Worm (Caenorhabditis elegans) whole organism, mixed stage, embryonic: ENCODE results near the gene C24A3.2.

ENCODE experiments used
- M03D4.4 ChIP-seq: sonication (generic microtip); optimal IDR thresholded peaks from 2 replicates; lab custom pipeline; 2017; ENCODE audit warnings: mild to moderate bottlenecking, missing genetic modification characterization, missing compliant biosample characterization
- bed-3 ChIP-seq: fragments of 200-800 bp; sonication (Bioruptor generic); optimal IDR thresholded peaks from 3 replicates; lab custom pipeline; 2018; ENCODE audit warnings: mild to moderate bottlenecking, missing genetic modification characterization, moderate library complexity, missing compliant biosample characterization
- blmp-1 ChIP-seq: fragments of 150-350 bp; optimal IDR thresholded peaks from 2 replicates; lab custom pipeline; 2014; ENCODE audit warnings: missing biosample characterization, missing genetic modification characterization
- ceh-39 ChIP-seq: fragments of 150-350 bp; optimal IDR thresholded peaks from 2 replicates; lab custom pipeline; 2014; ENCODE audit warnings: missing biosample characterization, missing genetic modification characterization
- ceh-43 ChIP-seq: fragments of 200-800 bp; sonication (Bioruptor generic); optimal IDR thresholded peaks from 2 replicates; lab custom pipeline; 2018; ENCODE audit warnings: mild to moderate bottlenecking, missing genetic modification characterization, moderate library complexity, missing compliant biosample characterization
- ceh-83 ChIP-seq: fragments of 200-800 bp; sonication (Bioruptor generic); optimal IDR thresholded peaks from 2 replicates; lab custom pipeline; 2018; ENCODE audit warnings: mild to moderate bottlenecking, missing genetic modification characterization, missing compliant biosample characterization
- ces-1 ChIP-seq: fragments of 150-350 bp; optimal IDR thresholded peaks from 2 replicates; lab custom pipeline; 2014; ENCODE audit warnings: missing biosample characterization, missing genetic modification reagents, missing genetic modification characterization
- cnd-1 ChIP-seq: fragments of 200-800 bp; sonication (Bioruptor generic); optimal IDR thresholded peaks from 2 replicates; lab custom pipeline; 2018; ENCODE audit warnings: mild to moderate bottlenecking, missing genetic modification characterization, missing compliant biosample characterization
- drap-1 ChIP-seq: fragments of 200-800 bp; sonication (Bioruptor generic); optimal IDR thresholded peaks from 3 replicates; lab custom pipeline; 2018; ENCODE audit warnings: mild to moderate bottlenecking, missing genetic modification characterization, missing compliant biosample characterization
- elt-1 ChIP-seq: sonication (generic microtip); optimal IDR thresholded peaks from 2 replicates; lab custom pipeline; 2017; ENCODE audit warnings: missing genetic modification characterization, mild to moderate bottlenecking, missing compliant biosample characterization, antibody characterized with exemption, moderate library complexity, borderline replicate concordance; ENCODE audit not compliant: insufficient read depth
- elt-3 ChIP-seq: fragments of 150-350 bp; optimal IDR thresholded peaks from 2 replicates; lab custom pipeline; 2014; ENCODE audit warnings: missing biosample characterization, missing genetic modification characterization
- ham-2 ChIP-seq: fragments of 200-800 bp; sonication (Bioruptor generic); optimal IDR thresholded peaks from 2 replicates; lab custom pipeline; 2018; ENCODE audit warnings: mild to moderate bottlenecking, missing genetic modification characterization, missing compliant biosample characterization
- hlh-1 ChIP-seq: fragments of 150-350 bp; optimal IDR thresholded peaks from 2 replicates; lab custom pipeline; 2014; ENCODE audit warnings: missing biosample characterization, missing genetic modification reagents, missing genetic modification characterization
- lin-13 ChIP-seq: fragments of 150-350 bp; optimal IDR thresholded peaks from 2 replicates; lab custom pipeline; 2014; ENCODE audit warnings: missing biosample characterization, missing genetic modification characterization
- lin-32 ChIP-seq: fragments of 200-800 bp; sonication (Bioruptor generic); optimal IDR thresholded peaks from 2 replicates; lab custom pipeline; 2018; ENCODE audit warnings: mild to moderate bottlenecking, missing genetic modification characterization, missing compliant biosample characterization
- lsy-2 ChIP-seq: fragments of 150-350 bp; optimal IDR thresholded peaks from 2 replicates; lab custom pipeline; 2014; ENCODE audit warnings: missing biosample characterization, missing genetic modification characterization
- mab-5 ChIP-seq: fragments of 150-350 bp; optimal IDR thresholded peaks from 2 replicates; lab custom pipeline; 2014; ENCODE audit warnings: missing biosample characterization, missing genetic modification characterization
- mls-2 ChIP-seq: sonication (generic microtip); optimal IDR thresholded peaks from 2 replicates; lab custom pipeline; 2016; ENCODE audit warnings: mild to moderate bottlenecking, missing genetic modification characterization, moderate library complexity, missing compliant biosample characterization
- nhr-12 ChIP-seq: fragments of 150-350 bp; optimal IDR thresholded peaks from 2 replicates; lab custom pipeline; 2014; ENCODE audit warnings: missing biosample characterization, missing genetic modification characterization
- nhr-2 ChIP-seq: fragments of 150-350 bp; optimal IDR thresholded peaks from 2 replicates; lab custom pipeline; 2014; ENCODE audit warnings: missing biosample characterization, missing genetic modification characterization
- nhr-237 ChIP-seq: fragments of 150-350 bp; optimal IDR thresholded peaks from 2 replicates; lab custom pipeline; 2014; ENCODE audit warnings: missing biosample characterization, missing genetic modification characterization
- nhr-28 ChIP-seq: fragments of 150-350 bp; optimal IDR thresholded peaks from 2 replicates; lab custom pipeline; 2014; ENCODE audit warnings: missing biosample characterization, missing genetic modification characterization
- nhr-76 ChIP-seq: sonication (generic microtip); optimal IDR thresholded peaks from 2 replicates; lab custom pipeline; 2017; ENCODE audit warnings: missing biosample characterization, missing genetic modification characterization
- pha-4 ChIP-seq: fragments of 150-350 bp; optimal IDR thresholded peaks from 2 replicates; lab custom pipeline; 2018; ENCODE audit warnings: missing biosample characterization, missing genetic modification reagents, missing genetic modification characterization
- sem-2 ChIP-seq: fragments of 200-800 bp; sonication (Bioruptor generic); optimal IDR thresholded peaks from 2 replicates; lab custom pipeline; 2018; ENCODE audit warnings: mild to moderate bottlenecking, missing genetic modification characterization, missing compliant biosample characterization
- sptf-1 ChIP-seq: sonication (generic microtip); optimal IDR thresholded peaks from 2 replicates; lab custom pipeline; 2017; ENCODE audit warnings: mild to moderate bottlenecking, missing genetic modification characterization, moderate library complexity, missing compliant biosample characterization
- tbx-8 ChIP-seq: fragments of 200-800 bp; sonication (Bioruptor generic); optimal IDR thresholded peaks from 2 replicates; lab custom pipeline; 2018; ENCODE audit warnings: mild to moderate bottlenecking, missing genetic modification characterization, moderate library complexity, missing compliant biosample characterization
- unc-39 ChIP-seq: fragments of 150-350 bp; optimal IDR thresholded peaks from 2 replicates; lab custom pipeline; 2014; ENCODE audit warnings: missing biosample characterization, missing genetic modification characterization
- unc-62 ChIP-seq: fragments of 150-350 bp; optimal IDR thresholded peaks from 2 replicates; lab custom pipeline; 2014; ENCODE audit warnings: missing biosample characterization, missing genetic modification reagents, missing genetic modification characterization
- zip-8 ChIP-seq: fragments of 150-350 bp; optimal IDR thresholded peaks from 2 replicates; lab custom pipeline; 2014; ENCODE audit warnings: missing biosample characterization, missing genetic modification characterization

C24A3.2 gene

ce11 chrX:8997450-8998075, at the start of gene C24A3.2:
Gene C24A3.2 (plus strand): TSS chrX:8997500.
- TF ChIP-seq ces-1 (GFP tag; lab: Kevin White, UChicago) (peak; percentile 39), blmp-1 (tag; lab: Kevin White, UChicago) (no peak)

DNA sequence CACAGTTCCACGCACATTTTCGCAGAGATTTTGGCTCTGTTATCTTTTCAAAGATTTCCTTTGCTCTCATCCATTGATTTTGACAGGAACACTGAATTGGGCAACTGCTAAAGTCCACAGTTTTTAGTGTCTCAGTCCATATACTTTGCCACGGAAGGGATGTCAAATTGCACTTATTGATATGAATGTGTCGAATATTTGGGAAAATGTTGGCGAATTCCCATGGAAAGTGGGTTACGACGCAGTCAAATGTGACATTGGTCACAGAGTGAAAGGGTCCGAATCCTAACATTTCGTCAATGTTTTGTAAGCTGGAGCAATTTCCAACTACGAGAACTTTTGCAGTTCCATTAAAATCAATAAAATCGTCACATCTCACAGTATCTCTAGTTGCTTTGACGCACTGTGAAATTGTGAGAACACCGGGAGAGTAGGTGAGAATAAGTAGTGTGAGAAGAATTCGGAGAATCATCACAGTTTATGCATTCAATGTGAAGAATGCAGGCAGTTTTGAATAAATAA, 46.7 kb upstream of the C24A3.2 start, which contains the start of gene trk-1:
Gene trk-1 (minus strand): TSS at position 472 of the 522 bp plus-strand sequence.
- TF ChIP-seq unc-62 (GFP tag; lab: Kevin White, UChicago), result no peak
- no peak for TF ChIP-seq lin-13
- TF ChIP-seq drap-1, result no peak
- no peak for TF ChIP-seq nhr-2 (tag; lab: Kevin White, UChicago)
- no peak for TF ChIP-seq tbx-8 (GFP tag; lab: Kevin White, UChicago)
- TF ChIP-seq nhr-237 (tag; lab: Kevin White, UChicago), result no peak
- no peak for TF ChIP-seq ces-1 (GFP tag; lab: Kevin White, UChicago)
- no peak for TF ChIP-seq blmp-1 (tag; lab: Kevin White, UChicago)
- TF ChIP-seq hlh-1 (tag; lab: Kevin White, UChicago), result no peak
- TF ChIP-seq sem-2, result no peak
- no peak for TF ChIP-seq bed-3 (GFP tag; lab: Kevin White, UChicago)
- TF ChIP-seq elt-1, result no peak
- no peak for TF ChIP-seq mab-5 (tag; lab: Kevin White, UChicago)
- TF ChIP-seq nhr-28 (tag; lab: Kevin White, UChicago), result no peak

DNA sequence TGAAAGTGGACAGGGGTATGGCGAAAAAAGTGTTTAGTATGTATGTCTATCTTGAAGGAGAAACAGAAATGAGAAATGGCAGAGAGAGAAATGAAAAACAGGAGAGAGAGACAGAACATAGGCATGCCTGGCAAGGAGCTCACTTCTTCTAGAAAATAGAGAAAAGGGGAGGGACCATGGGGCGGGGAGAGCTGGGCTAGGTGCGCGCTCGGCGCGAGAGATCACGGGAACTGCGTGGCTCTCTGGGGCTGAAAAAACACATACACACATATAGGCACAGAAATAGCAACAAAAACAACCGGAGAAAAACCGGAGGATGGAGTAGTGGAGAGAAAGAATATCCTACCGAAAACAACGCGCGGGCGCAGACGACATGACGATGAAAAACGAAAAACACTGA, 45.3 kb upstream of the C24A3.2 start:
- TF ChIP-seq mls-2 (tag; lab: Kevin White, UChicago) (no peak), drap-1 (no peak), elt-3 (tag; lab: Kevin White, UChicago) (no peak), bed-3 (GFP tag; lab: Kevin White, UChicago) (no peak), nhr-76 (tag; lab: Kevin White, UChicago) (no peak), lin-13 (no peak), sptf-1 (tag; lab: Kevin White, UChicago) (no peak), elt-1 (no peak), lsy-2 (no peak), nhr-2 (tag; lab: Kevin White, UChicago) (no peak), nhr-12 (tag; lab: Kevin White, UChicago) (no peak), blmp-1 (tag; lab: Kevin White, UChicago) (no peak), cnd-1 (tag; lab: Kevin White, UChicago) (no peak), sem-2 (no peak), hlh-1 (tag; lab: Kevin White, UChicago) (no peak), pha-4 (tag; lab: Kevin White, UChicago) (no peak), lin-32 (GFP tag; lab: Kevin White, UChicago) (no peak), ces-1 (GFP tag; lab: Kevin White, UChicago) (no peak), nhr-28 (tag; lab: Kevin White, UChicago) (no peak)

- TF ChIP-seq ceh-83, result no peak
- TF ChIP-seq zip-8 (tag; lab: Kevin White, UChicago), result no peak
- TF ChIP-seq ceh-43 (GFP tag; lab: Kevin White, UChicago), result no peak
- TF ChIP-seq hlh-1 (tag; lab: Kevin White, UChicago), result no peak
- TF ChIP-seq pha-4 (tag; lab: Kevin White, UChicago), result no peak
- no peak for TF ChIP-seq ceh-39 (tag; lab: Kevin White, UChicago)
These were observed 44.3 kb upstream of the C24A3.2 start for ce11 chrX:8953011-8953410.

DNA sequence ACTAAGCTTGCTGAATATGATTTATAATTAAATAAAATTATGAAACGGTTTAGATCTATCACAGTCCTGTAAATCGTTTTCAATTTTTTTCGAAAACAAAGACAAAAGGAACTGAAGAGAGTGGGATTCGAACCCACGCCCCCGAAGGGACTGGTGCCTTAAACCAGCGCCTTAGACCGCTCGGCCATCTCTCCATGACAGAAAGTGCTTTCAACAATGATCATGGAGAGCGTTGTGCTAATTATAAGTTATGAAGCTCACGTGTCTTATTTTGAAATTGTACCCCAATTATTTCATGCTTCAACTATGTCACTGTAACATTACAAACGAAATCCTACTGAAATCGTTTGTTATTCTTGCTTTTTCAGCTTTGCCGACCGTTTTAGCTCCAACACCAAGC, 41.5 kb upstream of the C24A3.2 start:
- no peak for TF ChIP-seq elt-1
- TF ChIP-seq cnd-1 (tag; lab: Kevin White, UChicago), result no peak
- no peak for TF ChIP-seq M03D4.4 (tag; lab: Kevin White, UChicago)
- no peak for TF ChIP-seq ham-2
- TF ChIP-seq lin-13, result no peak
- TF ChIP-seq pha-4 (tag; lab: Kevin White, UChicago), result no peak
- TF ChIP-seq sem-2, result no peak
- TF ChIP-seq nhr-2 (tag; lab: Kevin White, UChicago), result no peak
- TF ChIP-seq unc-39, result no peak
- TF ChIP-seq ceh-43 (GFP tag; lab: Kevin White, UChicago), result no peak
- TF ChIP-seq mab-5 (tag; lab: Kevin White, UChicago), result no peak
